Worm (Caenorhabditis elegans) whole organism, L2 larva: Measurements from ENCODE around the gene srx-88.

Source experiments
- C34F6.9 ChIP-seq: fragments of 150-350 bp; optimal IDR thresholded peaks from 2 replicates; lab custom pipeline; 2014; ENCODE audit warnings: missing biosample characterization, missing genetic modification characterization
- F13H6.1 ChIP-seq: sonication (generic microtip); optimal IDR thresholded peaks from 2 replicates; lab custom pipeline; 2016; ENCODE audit warnings: missing genetic modification characterization, missing compliant biosample characterization
- R02D3.7 ChIP-seq: fragments of 150-350 bp; optimal IDR thresholded peaks from 2 replicates; lab custom pipeline; 2014; ENCODE audit warnings: missing biosample characterization, missing genetic modification characterization
- Y55F3AM.14 ChIP-seq: fragments of 200-800 bp; sonication (Bioruptor generic); optimal IDR thresholded peaks from 2 replicates; lab custom pipeline; 2018; ENCODE audit warnings: mild to moderate bottlenecking, missing genetic modification characterization, missing compliant biosample characterization
- ZK546.5 ChIP-seq: sonication (generic microtip); optimal IDR thresholded peaks from 2 replicates; lab custom pipeline; 2017; ENCODE audit warnings: missing biosample characterization, missing genetic modification characterization
- alr-1 ChIP-seq: fragments of 150-350 bp; optimal IDR thresholded peaks from 2 replicates; lab custom pipeline; 2014; ENCODE audit warnings: missing biosample characterization, missing genetic modification characterization
- aly-2 ChIP-seq: fragments of 150-350 bp; optimal IDR thresholded peaks from 2 replicates; lab custom pipeline; 2014; ENCODE audit warnings: missing biosample characterization, missing genetic modification characterization
- ama-1 ChIP-seq: fragments of 150-350 bp; optimal IDR thresholded peaks from 2 replicates; lab custom pipeline; 2018; ENCODE audit warnings: inconsistent platforms
- blmp-1 ChIP-seq: sonication (generic microtip); optimal IDR thresholded peaks from 2 replicates; lab custom pipeline; 2017; ENCODE audit warnings: missing genetic modification characterization, mild to moderate bottlenecking, missing compliant biosample characterization, antibody characterized with exemption, moderate library complexity; ENCODE audit not compliant: insufficient read depth
- ceh-16 ChIP-seq: fragments of 150-350 bp; optimal IDR thresholded peaks from 2 replicates; lab custom pipeline; 2014; ENCODE audit warnings: missing biosample characterization, missing genetic modification characterization
- ceh-82 ChIP-seq: fragments of 150-350 bp; optimal IDR thresholded peaks from 2 replicates; lab custom pipeline; 2014; ENCODE audit warnings: missing biosample characterization, missing genetic modification characterization
- crh-2 ChIP-seq: sonication (generic microtip); optimal IDR thresholded peaks from 2 replicates; lab custom pipeline; 2017; ENCODE audit warnings: missing biosample characterization, missing genetic modification characterization
- dmd-4 ChIP-seq: sonication (generic microtip); optimal IDR thresholded peaks from 2 replicates; lab custom pipeline; 2017; ENCODE audit warnings: missing biosample characterization, missing genetic modification characterization
- egl-27 ChIP-seq: sonication (generic microtip); optimal IDR thresholded peaks from 3 replicates; lab custom pipeline; 2017; ENCODE audit warnings: missing biosample characterization, missing genetic modification reagents, missing genetic modification characterization
- elt-1 ChIP-seq: fragments of 150-350 bp; optimal IDR thresholded peaks from 2 replicates; lab custom pipeline; 2014; ENCODE audit warnings: missing biosample characterization, missing genetic modification characterization
- elt-3 ChIP-seq: sonication (generic microtip); optimal IDR thresholded peaks from 2 replicates; lab custom pipeline; 2017; ENCODE audit warnings: missing biosample characterization, missing genetic modification characterization
- fos-1 ChIP-seq: fragments of 150-350 bp; optimal IDR thresholded peaks from 2 replicates; lab custom pipeline; 2014; ENCODE audit warnings: missing biosample characterization, missing genetic modification characterization
- gmeb-1 ChIP-seq: fragments of 150-350 bp; optimal IDR thresholded peaks from 2 replicates; lab custom pipeline; 2014; ENCODE audit warnings: missing biosample characterization, missing genetic modification characterization
- lin-11 ChIP-seq: fragments of 150-350 bp; sonication (generic microtip); optimal IDR thresholded peaks from 2 replicates; lab custom pipeline; 2014; ENCODE audit warnings: missing biosample characterization, missing genetic modification characterization, inconsistent platforms, mixed read lengths
- lin-13 ChIP-seq: fragments of 150-350 bp; optimal IDR thresholded peaks from 2 replicates; lab custom pipeline; 2014; ENCODE audit warnings: missing biosample characterization, missing genetic modification reagents, missing genetic modification characterization
- lin-39 ChIP-seq: fragments of 150-350 bp; optimal IDR thresholded peaks from 2 replicates; lab custom pipeline; 2014; ENCODE audit warnings: missing biosample characterization, missing genetic modification reagents, missing genetic modification characterization
- lsy-2 ChIP-seq, 2 experiments: fragments of 150-350 bp in 1 of 2; sonication (generic microtip) in 1 of 2; optimal IDR thresholded peaks; 2 replicates each; lab custom pipeline; 2014 to 2017; ENCODE audit warnings: missing biosample characterization in 2 of 2, missing genetic modification characterization in 2 of 2
- mab-5 ChIP-seq: fragments of 150-350 bp; optimal IDR thresholded peaks from 2 replicates; lab custom pipeline; 2014; ENCODE audit warnings: missing biosample characterization, missing genetic modification characterization
- mbf-1 ChIP-seq: sonication (generic microtip); optimal IDR thresholded peaks from 2 replicates; lab custom pipeline; 2017; ENCODE audit warnings: missing biosample characterization, missing genetic modification characterization
- mdl-1 ChIP-seq, 2 experiments: fragments of 150-350 bp in 1 of 2; sonication (generic microtip) in 1 of 2; optimal IDR thresholded peaks; 2 replicates each; lab custom pipeline; 2017; ENCODE audit warnings: missing biosample characterization in 2 of 2, missing genetic modification characterization in 2 of 2
- nhr-10 ChIP-seq: sonication (generic microtip); optimal IDR thresholded peaks from 2 replicates; lab custom pipeline; 2017; ENCODE audit warnings: missing biosample characterization, missing genetic modification characterization
- nhr-11 ChIP-seq: fragments of 150-350 bp; optimal IDR thresholded peaks from 2 replicates; lab custom pipeline; 2014; ENCODE audit warnings: missing biosample characterization, missing genetic modification characterization
- nhr-12 ChIP-seq: fragments of 150-350 bp; optimal IDR thresholded peaks from 2 replicates; lab custom pipeline; 2014; ENCODE audit warnings: missing biosample characterization, missing genetic modification characterization
- nhr-129 ChIP-seq: fragments of 150-350 bp; optimal IDR thresholded peaks from 2 replicates; lab custom pipeline; 2014; ENCODE audit warnings: missing biosample characterization, missing genetic modification characterization
- nhr-21 ChIP-seq: fragments of 150-350 bp; optimal IDR thresholded peaks from 2 replicates; lab custom pipeline; 2014; ENCODE audit warnings: missing biosample characterization, missing genetic modification characterization
- nhr-23 ChIP-seq: fragments of 150-350 bp; optimal IDR thresholded peaks from 2 replicates; lab custom pipeline; 2014; ENCODE audit warnings: missing biosample characterization, missing genetic modification reagents, missing genetic modification characterization
- nhr-237 ChIP-seq: fragments of 150-350 bp; optimal IDR thresholded peaks from 2 replicates; lab custom pipeline; 2014; ENCODE audit warnings: missing biosample characterization, missing genetic modification characterization
- nhr-25 ChIP-seq: fragments of 150-350 bp; sonication (generic microtip); optimal IDR thresholded peaks from 3 replicates; lab custom pipeline; 2014; ENCODE audit warnings: missing biosample characterization, missing genetic modification characterization
- nhr-6 ChIP-seq: fragments of 150-350 bp; optimal IDR thresholded peaks from 2 replicates; lab custom pipeline; 2014; ENCODE audit warnings: missing biosample characterization, missing genetic modification characterization
- peb-1 ChIP-seq: fragments of 150-350 bp; optimal IDR thresholded peaks from 2 replicates; lab custom pipeline; 2014; ENCODE audit warnings: missing biosample characterization, missing genetic modification characterization
- sem-4 ChIP-seq: fragments of 150-350 bp; optimal IDR thresholded peaks from 2 replicates; lab custom pipeline; 2014; ENCODE audit warnings: missing biosample characterization, missing genetic modification reagents, missing genetic modification characterization
- skn-1 ChIP-seq: sonication (generic microtip); optimal IDR thresholded peaks from 2 replicates; lab custom pipeline; 2017; ENCODE audit warnings: missing biosample characterization, missing genetic modification characterization
- sma-3 ChIP-seq: sonication (generic microtip); optimal IDR thresholded peaks from 2 replicates; lab custom pipeline; 2016; ENCODE audit warnings: missing genetic modification reagents, missing genetic modification characterization, missing compliant biosample characterization
- sma-9 ChIP-seq, 2 experiments: fragments of 150-350 bp in 1 of 2; sonication (generic microtip) in 1 of 2; optimal IDR thresholded peaks; 2 replicates each; lab custom pipeline; 2014 to 2016; ENCODE audit warnings: missing genetic modification characterization in 2 of 2, mild to moderate bottlenecking in 1 of 2, missing biosample characterization in 1 of 2, missing compliant biosample characterization in 1 of 2, missing genetic modification reagents in 1 of 2, moderate library complexity in 1 of 2
- snpc-4 ChIP-seq: fragments of 150-350 bp; optimal IDR thresholded peaks from 2 replicates; lab custom pipeline; 2014; ENCODE audit warnings: missing biosample characterization, missing genetic modification characterization
- unc-39 ChIP-seq: fragments of 150-350 bp; optimal IDR thresholded peaks from 2 replicates; lab custom pipeline; 2014; ENCODE audit warnings: missing biosample characterization, missing genetic modification characterization
- unc-55 ChIP-seq: fragments of 150-350 bp; sonication (generic microtip); optimal IDR thresholded peaks from 3 replicates; lab custom pipeline; 2014; ENCODE audit warnings: missing biosample characterization, missing genetic modification reagents, missing genetic modification characterization
- unc-62 ChIP-seq: fragments of 150-350 bp; optimal IDR thresholded peaks from 2 replicates; lab custom pipeline; 2014; ENCODE audit warnings: missing biosample characterization, missing genetic modification reagents, missing genetic modification characterization
- zag-1 ChIP-seq: fragments of 150-350 bp; optimal IDR thresholded peaks from 2 replicates; lab custom pipeline; 2014; ENCODE audit warnings: missing biosample characterization, missing genetic modification characterization
- ztf-1 ChIP-seq: fragments of 200-800 bp; sonication (Bioruptor generic); conservative IDR thresholded peaks from 2 replicates; pipeline ENCODE4 v1.3.6; 2022; ENCODE audit warnings: missing genetic modification characterization, missing compliant biosample characterization
- ztf-11 ChIP-seq: sonication (generic microtip); optimal IDR thresholded peaks from 2 replicates; lab custom pipeline; 2017; ENCODE audit warnings: missing biosample characterization, missing genetic modification characterization
- ztf-4 ChIP-seq: fragments of 150-350 bp; optimal IDR thresholded peaks from 2 replicates; lab custom pipeline; 2014; ENCODE audit warnings: missing biosample characterization, missing genetic modification characterization

The srx-88 gene

ce11 chrV:11570169-11570651 is 13.1 kb upstream of the srx-88 start, which contains the start of the genes nhr-101 and pms-2 (continued):
- TF ChIP-seq nhr-11 (tag; lab: Kevin White, UChicago) (no peak), mdl-1 (tag; optimal IDR thresholded peaks at IDR 0.05; lab: Kevin White, UChicago) (no peak), ama-1 (lab: Kevin White, UChicago) (no peak), fos-1 (tag; lab: Kevin White, UChicago) (peak; percentile 6), mbf-1 (tag; lab: Kevin White, UChicago) (no peak), dmd-4 (tag; lab: Kevin White, UChicago) (no peak), blmp-1 (tag; lab: Kevin White, UChicago) (no peak), C34F6.9 (tag; lab: Kevin White, UChicago) (no peak), nhr-237 (tag; lab: Kevin White, UChicago) (no peak), Y55F3AM.14 (GFP tag; lab: Kevin White, UChicago) (no peak), aly-2 (tag; lab: Kevin White, UChicago) (no peak), lin-11 (no peak), ztf-11 (tag; lab: Kevin White, UChicago) (no peak), alr-1 (tag; lab: Kevin White, UChicago) (no peak), nhr-23 (no peak), ZK546.5 (tag; lab: Kevin White, UChicago) (no peak), ztf-1 (GFP tag; lab: Robert Waterston, UW) (no peak), R02D3.7 (no peak), nhr-12 (tag; lab: Kevin White, UChicago) (no peak), ceh-16 (tag; lab: Kevin White, UChicago) (no peak)
- TF ChIP-seq, all 48 proteins: peak for 5

- TF ChIP-seq egl-27 (tag; lab: Kevin White, UChicago) (peak; percentile 67), ZK546.5 (tag; lab: Kevin White, UChicago) (no peak), nhr-12 (tag; lab: Kevin White, UChicago) (no peak), sem-4 (tag; lab: Kevin White, UChicago) (peak; percentile 90), unc-55 (GFP tag; lab: Kevin White, UChicago) (no peak), nhr-23 (no peak), ceh-16 (tag; lab: Kevin White, UChicago) (peak; percentile 45), ztf-4 (tag; lab: Kevin White, UChicago) (peak; percentile 38), nhr-11 (tag; lab: Kevin White, UChicago) (peak; percentile 4), unc-39 (tag; lab: Kevin White, UChicago) (no peak), peb-1 (tag; lab: Kevin White, UChicago) (no peak), sma-3 (GFP tag; lab: Kevin White, UChicago) (peak; percentile 99), mdl-1 (tag; optimal IDR thresholded peaks at IDR 0.05; lab: Kevin White, UChicago) (peak; percentile 34 to 89), elt-3 (tag; lab: Kevin White, UChicago) (no peak), lin-13 (GFP tag; lab: Kevin White, UChicago) (peak; percentile 47), nhr-25 (tag; lab: Kevin White, UChicago) (no peak), R02D3.7 (no peak), ceh-82 (tag; lab: Kevin White, UChicago) (no peak), nhr-6 (tag; lab: Kevin White, UChicago) (peak; percentile 71), dmd-4 (tag; lab: Kevin White, UChicago) (no peak), sma-9 (GFP tag; optimal IDR thresholded peaks at IDR 0.05; lab: Kevin White, UChicago) (peak; percentile 100), sma-9 (tag; optimal IDR thresholded peaks at IDR 0.05; lab: Kevin White, UChicago) (peak; percentile 32), F13H6.1 (peak; percentile 97), fos-1 (tag; lab: Kevin White, UChicago) (peak; percentile 86), alr-1 (tag; lab: Kevin White, UChicago) (no peak), Y55F3AM.14 (GFP tag; lab: Kevin White, UChicago) (peak; percentile 82), nhr-10 (tag; lab: Kevin White, UChicago) (peak; percentile 97), nhr-21 (tag; lab: Kevin White, UChicago) (peak; percentile 99), blmp-1 (tag; lab: Kevin White, UChicago) (peak; percentile 85), ztf-11 (tag; lab: Kevin White, UChicago) (no peak), lsy-2 (tag; optimal IDR thresholded peaks at IDR 0.05; lab: Kevin White, UChicago) (peak in 1 of 2 experiments; percentile 90), aly-2 (tag; lab: Kevin White, UChicago) (no peak), zag-1 (tag; lab: Kevin White, UChicago) (no peak), unc-62 (GFP tag; lab: Kevin White, UChicago) (no peak), snpc-4 (tag; lab: Kevin White, UChicago) (no peak), ama-1 (lab: Kevin White, UChicago) (peak; percentile 44), lin-39 (no peak), crh-2 (tag; lab: Kevin White, UChicago) (peak; percentile 96), gmeb-1 (tag; lab: Kevin White, UChicago) (peak; percentile 63), mab-5 (tag; lab: Kevin White, UChicago) (no peak), ztf-1 (GFP tag; lab: Robert Waterston, UW) (no peak), nhr-129 (tag; lab: Kevin White, UChicago) (peak; percentile 91), lin-11 (no peak), elt-1 (tag; lab: Kevin White, UChicago) (peak; percentile 27), skn-1 (tag; lab: Kevin White, UChicago) (no peak), mbf-1 (tag; lab: Kevin White, UChicago) (no peak)
Measured at ce11 chrV:11572803-11573490, 10.4 kb upstream of the srx-88 start, which contains the start of the genes H12C20.7 and nhr-68. TSS of gene H12C20.7 (minus strand) at chrV:11572990. TSS of gene nhr-68 (plus strand) at chrV:11573440.
